In genomic region chrX:7320115-7320711, ce11 we compare ENCODE assay signal across 3 worm cellular contexts.
TF ChIP-seq lines count a peak whose summit lies in the region.

Gene spp-5, minus strand, starts transcription at chrX:7320354.

TF ChIP-seq in whole organism, L1 larva, 84 proteins besides CTCF, POLR2A, EP300 and RAD21 (continued from another document):
- TF ChIP-seq jun-1 (tag; optimal IDR thresholded peaks at IDR 0.05; lab: Kevin White, UChicago) (peak; percentile 37), nhr-20 (tag; optimal IDR thresholded peaks at IDR 0.05; lab: Kevin White, UChicago) (peak; percentile 22), C16A3.4 (tag; optimal IDR thresholded peaks at IDR 0.05; lab: Kevin White, UChicago) (no peak)

TF ChIP-seq in whole organism, L2 larva, 48 proteins besides CTCF, POLR2A, EP300 and RAD21 (continued from another document):
- peak in 1 of 2 experiments; percentile 1 for TF ChIP-seq lsy-2 (tag; optimal IDR thresholded peaks at IDR 0.05; lab: Kevin White, UChicago)
TF ChIP-seq in whole organism, L2 larva: peak in this region for 7.

TF ChIP-seq in whole organism, L4 larva, 104 proteins besides CTCF, POLR2A, EP300 and RAD21 (continued from another document):
- TF ChIP-seq ceh-82 (tag; optimal IDR thresholded peaks at IDR 0.05; lab: Kevin White, UChicago), result no peak
- TF ChIP-seq nhr-48 (tag; optimal IDR thresholded peaks at IDR 0.05; lab: Kevin White, UChicago), result peak; percentile 23
- no peak for TF ChIP-seq F49E8.2 (tag; optimal IDR thresholded peaks at IDR 0.05; lab: Kevin White, UChicago; ENCODE audit: borderline replicate concordance)
- TF ChIP-seq ama-1 (optimal IDR thresholded peaks at IDR 0.05; lab: Kevin White, UChicago), result peak; percentile 79
- 0 out of 2 replicates have a peak, but pooled peaks have one; percentile 9 for TF ChIP-seq T26A8.4 (GFP tag; IDR thresholded peaks at IDR 0.05; lab: Robert Waterston, UW)
- peak; percentile 76 for TF ChIP-seq dve-1 (tag; optimal IDR thresholded peaks at IDR 0.05; lab: Kevin White, UChicago; ENCODE audit: insufficient read depth)
- no peak for TF ChIP-seq ztf-7 (tag; optimal IDR thresholded peaks at IDR 0.05; lab: Kevin White, UChicago)
- TF ChIP-seq dmd-6 (GFP tag; IDR thresholded peaks at IDR 0.05; lab: Robert Waterston, UW), result peak; percentile 90
- no peak for TF ChIP-seq F10B5.3 (tag; optimal IDR thresholded peaks at IDR 0.05; lab: Kevin White, UChicago)
- no peak for TF ChIP-seq D1046.2 (GFP tag; IDR thresholded peaks at IDR 0.05; lab: Robert Waterston, UW)
- no peak for TF ChIP-seq mxl-2 (GFP tag; conservative IDR thresholded peaks at IDR 0.05; lab: Robert Waterston, UW)
- TF ChIP-seq spr-3 (GFP tag; optimal IDR thresholded peaks at IDR 0.05; lab: Kevin White, UChicago), result no peak
- peak; percentile 12 for TF ChIP-seq nhr-10 (tag; optimal IDR thresholded peaks at IDR 0.05; lab: Kevin White, UChicago)
- TF ChIP-seq unc-130 (GFP tag; optimal IDR thresholded peaks at IDR 0.05; lab: Kevin White, UChicago), result no peak
- TF ChIP-seq zfp-3 (GFP tag; conservative IDR thresholded peaks at IDR 0.05; lab: Robert Waterston, UW), result no peak
- TF ChIP-seq madf-5 (GFP tag; IDR thresholded peaks at IDR 0.05; lab: Robert Waterston, UW), result no peak
- peak; percentile 77 for TF ChIP-seq mxl-3 (GFP tag; optimal IDR thresholded peaks at IDR 0.05; lab: Kevin White, UChicago)
- no peak for TF ChIP-seq dmd-8 (GFP tag; IDR thresholded peaks at IDR 0.05; lab: Robert Waterston, UW)
- peak; percentile 19 for TF ChIP-seq mep-1 (tag; optimal IDR thresholded peaks at IDR 0.05; lab: Kevin White, UChicago)
- no peak for TF ChIP-seq mdt-29 (GFP tag; IDR thresholded peaks at IDR 0.05; lab: Robert Waterston, UW)
- peak; percentile 89 for TF ChIP-seq aha-1 (tag; lab: Kevin White, UChicago)
- TF ChIP-seq saeg-2 (GFP tag; IDR thresholded peaks at IDR 0.05; lab: Robert Waterston, UW), result no peak
- no peak for TF ChIP-seq ceh-20 (GFP tag; IDR thresholded peaks at IDR 0.05; lab: Robert Waterston, UW)
- TF ChIP-seq tra-1 (GFP tag; IDR thresholded peaks at IDR 0.05; lab: Robert Waterston, UW), result peak; percentile 83
- no peak for TF ChIP-seq ceh-44 (GFP tag; IDR thresholded peaks at IDR 0.05; lab: Robert Waterston, UW)
- no peak for TF ChIP-seq ceh-32 (tag; optimal IDR thresholded peaks at IDR 0.05; lab: Kevin White, UChicago; ENCODE audit: poor library complexity)
- TF ChIP-seq egl-27 (tag; optimal IDR thresholded peaks at IDR 0.05; lab: Kevin White, UChicago), result no peak
- TF ChIP-seq aly-2 (tag; optimal IDR thresholded peaks at IDR 0.05; lab: Kevin White, UChicago), result no peak
- TF ChIP-seq dmd-9 (GFP tag; IDR thresholded peaks at IDR 0.05; lab: Robert Waterston, UW), result no peak
- 0 out of 2 replicates have a peak, but pooled peaks have one; percentile 12 for TF ChIP-seq lin-1 (GFP tag; IDR thresholded peaks at IDR 0.05; lab: Robert Waterston, UW)
- peak; percentile 32 for TF ChIP-seq mes-2 (tag; optimal IDR thresholded peaks at IDR 0.05; lab: Kevin White, UChicago; ENCODE audit: poor library complexity, severe bottlenecking)
